Fruit fly (Drosophila melanogaster) whole organism, embryonic: ENCODE results near the gene Caf1-55.
A peak's percentile ranks its signal among the peaks of the same experiment; 100 is the strongest.

ENCODE experiments used
- CG10321 ChIP-seq: fragments of 200-800 bp; sonication (Bioruptor generic); IDR thresholded peaks from 2 replicates; pipeline ENCODE4 v1.3.6; 2022; ENCODE audit warnings: missing biosample characterization, missing genetic modification characterization
- CG11456 ChIP-seq: fragments of 200-800 bp; sonication (Bioruptor generic); IDR thresholded peaks from 3 replicates; pipeline ENCODE4 v1.3.6; 2022; ENCODE audit warnings: missing biosample characterization, missing genetic modification characterization
- CG12155 ChIP-seq: fragments of 200-800 bp; sonication (Bioruptor generic); optimal IDR thresholded peaks from 3 replicates; lab custom pipeline; 2016; ENCODE audit warnings: missing biosample characterization, missing genetic modification characterization
- CG13424 ChIP-seq: fragments of 200-800 bp; sonication (Bioruptor generic); optimal IDR thresholded peaks from 2 replicates; lab custom pipeline; 2019; ENCODE audit warnings: missing biosample characterization, mild to moderate bottlenecking, missing genetic modification characterization, moderate library complexity
- CG14710 ChIP-seq: fragments of 200-800 bp; sonication (Bioruptor generic); optimal IDR thresholded peaks from 3 replicates; lab custom pipeline; 2019; ENCODE audit warnings: missing biosample characterization, mild to moderate bottlenecking, missing genetic modification characterization, moderate library complexity
- CG15514 ChIP-seq: fragments of 200-800 bp; sonication (Bioruptor generic); optimal IDR thresholded peaks from 3 replicates; lab custom pipeline; 2017; ENCODE audit warnings: missing biosample characterization, missing genetic modification characterization, mild to moderate bottlenecking, moderate library complexity, missing genetic modification reagents
- CG1603 ChIP-seq: fragments of 200-800 bp; sonication (Bioruptor generic); optimal IDR thresholded peaks from 2 replicates; lab custom pipeline; 2019; ENCODE audit warnings: missing biosample characterization, mild to moderate bottlenecking, missing genetic modification characterization, moderate library complexity
- CG17802 ChIP-seq: fragments of 200-800 bp; sonication (Bioruptor generic); optimal IDR thresholded peaks from 2 replicates; lab custom pipeline; 2018; ENCODE audit warnings: missing biosample characterization, mild to moderate bottlenecking, missing genetic modification characterization, moderate library complexity
- CG2712 ChIP-seq: fragments of 200-800 bp; optimal IDR thresholded peaks from 3 replicates; lab custom pipeline; 2019; ENCODE audit warnings: missing biosample characterization, mild to moderate bottlenecking, missing genetic modification characterization, moderate library complexity
- CG34376 ChIP-seq: fragments of 200-800 bp; sonication (Bioruptor generic); optimal IDR thresholded peaks from 2 replicates; lab custom pipeline; 2018; ENCODE audit warnings: missing biosample characterization, mild to moderate bottlenecking, missing genetic modification characterization
- CG4328 ChIP-seq: fragments of 200-800 bp; sonication (Bioruptor generic); optimal IDR thresholded peaks from 3 replicates; lab custom pipeline; 2017; ENCODE audit warnings: missing biosample characterization, missing genetic modification reagents, missing genetic modification characterization
- CG8924 ChIP-seq: fragments of 200-800 bp; optimal IDR thresholded peaks from 3 replicates; lab custom pipeline; 2019; ENCODE audit warnings: missing biosample characterization, mild to moderate bottlenecking, missing genetic modification characterization, moderate library complexity
- CG9437 ChIP-seq: fragments of 200-800 bp; sonication (Bioruptor generic); optimal IDR thresholded peaks from 2 replicates; lab custom pipeline; 2018; ENCODE audit warnings: missing biosample characterization, mild to moderate bottlenecking, missing genetic modification characterization
- CTCF ChIP-seq: fragments of 200-800 bp; sonication (Bioruptor generic); optimal IDR thresholded peaks from 2 replicates; lab custom pipeline; 2017; ENCODE audit warnings: missing biosample characterization, mild to moderate bottlenecking, missing genetic modification characterization, moderate library complexity
- CoRest ChIP-seq: fragments of 200-800 bp; sonication (Bioruptor generic); optimal IDR thresholded peaks from 3 replicates; lab custom pipeline; 2018; ENCODE audit warnings: missing biosample characterization, mild to moderate bottlenecking, missing genetic modification characterization, moderate library complexity
- Dll ChIP-seq: fragments of 200-800 bp; sonication (Bioruptor generic); IDR thresholded peaks from 4 replicates; pipeline ENCODE4 v1.3.6; 2022; ENCODE audit warnings: missing biosample characterization, missing genetic modification characterization; ENCODE audit not compliant: partially characterized antibody
- Doc3 ChIP-seq: fragments of 200-800 bp; sonication (Bioruptor generic); IDR thresholded peaks from 3 replicates; pipeline ENCODE4 v1.3.6; 2022; ENCODE audit warnings: missing biosample characterization, missing genetic modification characterization; ENCODE audit not compliant: partially characterized antibody
- Dp ChIP-seq: fragments of 200-800 bp; sonication (Bioruptor generic); optimal IDR thresholded peaks from 2 replicates; lab custom pipeline; 2018; ENCODE audit warnings: missing biosample characterization, mild to moderate bottlenecking, missing genetic modification characterization, moderate library complexity
- HLHmδ ChIP-seq: fragments of 200-800 bp; sonication (Bioruptor generic); optimal IDR thresholded peaks from 2 replicates; lab custom pipeline; 2018; ENCODE audit warnings: missing biosample characterization, mild to moderate bottlenecking, missing genetic modification characterization, moderate library complexity
- HmgZ ChIP-seq: fragments of 200-800 bp; sonication (Bioruptor generic); optimal IDR thresholded peaks from 2 replicates; lab custom pipeline; 2018; ENCODE audit warnings: missing biosample characterization, mild to moderate bottlenecking, missing genetic modification characterization
- MBD-R2 ChIP-seq: fragments of 200-800 bp; sonication (Bioruptor generic); IDR thresholded peaks from 2 replicates; pipeline ENCODE4 v1.3.6; 2022; ENCODE audit warnings: missing biosample characterization, missing genetic modification characterization
- NC2α ChIP-seq: fragments of 200-800 bp; sonication (Bioruptor generic); optimal IDR thresholded peaks from 2 replicates; lab custom pipeline; 2016; ENCODE audit warnings: missing biosample characterization, missing genetic modification characterization
- PHDP ChIP-seq: fragments of 200-800 bp; sonication (Bioruptor generic); optimal IDR thresholded peaks from 3 replicates; lab custom pipeline; 2018; ENCODE audit warnings: missing biosample characterization, mild to moderate bottlenecking, missing genetic modification characterization, moderate library complexity
- Pdp1 ChIP-seq, 2 experiments: fragments of 200-800 bp; sonication (Bioruptor generic); optimal IDR thresholded peaks; 3 replicates each; lab custom pipeline; 2016; ENCODE audit warnings: missing biosample characterization in 2 of 2, missing genetic modification characterization in 2 of 2, mild to moderate bottlenecking in 1 of 2, moderate library complexity in 1 of 2
- Sry-δ ChIP-seq: fragments of 200-800 bp; sonication (Bioruptor generic); optimal IDR thresholded peaks from 2 replicates; lab custom pipeline; 2016; ENCODE audit warnings: missing biosample characterization, missing genetic modification characterization
- bbx ChIP-seq: fragments of 200-800 bp; sonication (Bioruptor generic); IDR thresholded peaks from 2 replicates; pipeline ENCODE4 v1.3.6; 2022; ENCODE audit warnings: missing biosample characterization, missing genetic modification characterization; ENCODE audit not compliant: partially characterized antibody
- bcd ChIP-seq: fragments of 200-800 bp; sonication (Bioruptor generic); optimal IDR thresholded peaks from 2 replicates; lab custom pipeline; 2017; ENCODE audit warnings: missing biosample characterization, mild to moderate bottlenecking, missing genetic modification characterization
- ci ChIP-seq: fragments of 200-800 bp; sonication (Bioruptor generic); IDR thresholded peaks from 3 replicates; pipeline ENCODE4 v1.3.6; 2022; ENCODE audit warnings: missing biosample characterization, missing genetic modification characterization
- crp ChIP-seq, 2 experiments: fragments of 200-800 bp; sonication (Bioruptor generic); optimal IDR thresholded peaks; 2 replicates in 1 of 2; 3 replicates in 1 of 2; lab custom pipeline; 2017; ENCODE audit warnings: missing biosample characterization in 2 of 2, missing genetic modification characterization in 2 of 2, mild to moderate bottlenecking in 1 of 2, moderate library complexity in 1 of 2
- dan ChIP-seq: fragments of 200-800 bp; sonication (Bioruptor generic); IDR thresholded peaks from 2 replicates; pipeline ENCODE4 v1.3.6; 2022; ENCODE audit warnings: missing biosample characterization, missing genetic modification characterization
- disco-r ChIP-seq: fragments of 200-800 bp; sonication (Bioruptor generic); optimal IDR thresholded peaks from 2 replicates; lab custom pipeline; 2016; ENCODE audit warnings: missing biosample characterization, missing genetic modification characterization
- dpn ChIP-seq, 2 experiments: fragments of 200-800 bp; sonication (Bioruptor generic); optimal IDR thresholded peaks; 3 replicates each; lab custom pipeline; 2016; ENCODE audit warnings: missing biosample characterization in 2 of 2, missing genetic modification characterization in 2 of 2
- eyg ChIP-seq: fragments of 200-800 bp; sonication (Bioruptor generic); optimal IDR thresholded peaks from 3 replicates; lab custom pipeline; 2016; ENCODE audit warnings: missing biosample characterization, missing genetic modification characterization
- gcm ChIP-seq: fragments of 200-800 bp; sonication (Bioruptor generic); optimal IDR thresholded peaks from 2 replicates; lab custom pipeline; 2019; ENCODE audit warnings: missing biosample characterization, mild to moderate bottlenecking, missing genetic modification characterization, moderate library complexity
- gfzf ChIP-seq: fragments of 200-800 bp; sonication (Bioruptor generic); optimal IDR thresholded peaks from 2 replicates; lab custom pipeline; 2016; ENCODE audit warnings: missing biosample characterization, mild to moderate bottlenecking, missing genetic modification characterization, moderate library complexity
- grau ChIP-seq: fragments of 200-800 bp; optimal IDR thresholded peaks from 3 replicates; lab custom pipeline; 2019; ENCODE audit warnings: missing biosample characterization, mild to moderate bottlenecking, missing genetic modification characterization, moderate library complexity
- jigr1 ChIP-seq: fragments of 200-800 bp; sonication (Bioruptor generic); IDR thresholded peaks from 3 replicates; pipeline ENCODE4 v1.3.6; 2022; ENCODE audit warnings: missing biosample characterization, missing genetic modification characterization
- knrl ChIP-seq: fragments of 200-800 bp; sonication (Bioruptor generic); IDR thresholded peaks from 3 replicates; pipeline ENCODE4 v1.3.6; 2022; ENCODE audit warnings: missing biosample characterization, missing genetic modification characterization; ENCODE audit not compliant: partially characterized antibody
- lilli ChIP-seq: fragments of 200-800 bp; sonication (Bioruptor generic); optimal IDR thresholded peaks from 3 replicates; lab custom pipeline; 2016; ENCODE audit warnings: missing biosample characterization, missing genetic modification characterization
- lola ChIP-seq, 3 experiments: fragments of >200 bp in 2 of 3; fragments of 200-800 bp in 1 of 3; sonication (Bioruptor generic) in 1 of 3; optimal IDR thresholded peaks; 2 replicates each; lab custom pipeline; 2017 to 2019; ENCODE audit warnings: missing biosample characterization in 3 of 3, missing genetic modification characterization in 3 of 3, mild to moderate bottlenecking in 1 of 3, moderate library complexity in 1 of 3
- lov ChIP-seq, 2 experiments: fragments of 200-800 bp in 1 of 2; fragments of >200 bp in 1 of 2; sonication (Bioruptor generic) in 1 of 2; IDR thresholded peaks in 1 of 2; optimal IDR thresholded peaks in 1 of 2; 2 replicates in 1 of 2; 3 replicates in 1 of 2; pipeline versions ENCODE4 v1.3.6 to Lab custom; 2017 to 2022; ENCODE audit warnings: missing biosample characterization in 1 of 2, missing genetic modification characterization in 1 of 2
- nmo ChIP-seq: fragments of 200-800 bp; sonication (Bioruptor generic); optimal IDR thresholded peaks from 2 replicates; lab custom pipeline; 2018; ENCODE audit warnings: missing biosample characterization, mild to moderate bottlenecking, missing genetic modification characterization, moderate library complexity
- row ChIP-seq: fragments of 200-800 bp; sonication (Bioruptor generic); IDR thresholded peaks from 3 replicates; pipeline ENCODE4 v1.3.6; 2022; ENCODE audit warnings: missing biosample characterization, missing genetic modification characterization
- slou ChIP-seq: fragments of 200-800 bp; sonication (Bioruptor generic); optimal IDR thresholded peaks from 3 replicates; lab custom pipeline; 2016; ENCODE audit warnings: missing biosample characterization, missing genetic modification characterization
- slp2 ChIP-seq: fragments of 200-800 bp; sonication (Bioruptor generic); optimal IDR thresholded peaks from 2 replicates; lab custom pipeline; 2016; ENCODE audit warnings: missing biosample characterization, missing genetic modification characterization
- sob ChIP-seq: fragments of 200-800 bp; sonication (Bioruptor generic); IDR thresholded peaks from 2 replicates; pipeline ENCODE4 v1.3.6; 2022; ENCODE audit warnings: missing biosample characterization, missing genetic modification characterization
- sug ChIP-seq: fragments of 200-800 bp; optimal IDR thresholded peaks from 2 replicates; lab custom pipeline; 2019; ENCODE audit warnings: missing biosample characterization, mild to moderate bottlenecking, missing genetic modification characterization, moderate library complexity
- unc-4 ChIP-seq: fragments of 200-800 bp; sonication (Bioruptor generic); IDR thresholded peaks from 2 replicates; pipeline ENCODE4 v1.3.6; 2022; ENCODE audit warnings: missing biosample characterization, missing genetic modification characterization; ENCODE audit not compliant: partially characterized antibody

The Caf1-55 gene

dm6 chr3R:15213362-15213989 is 11.9 kb upstream of the Caf1-55 start, which contains the start of the genes CG6654 and CG4210 (continued):
- TF ChIP-seq slou (GFP tag; lab: Kevin White, UChicago) (no peak), Doc3 (GFP tag; lab: Robert Waterston, UW) (peak; percentile 75), CG11456 (GFP tag; lab: Robert Waterston, UW) (no peak), CG2712 (tag; lab: Kevin White, UChicago) (peak; percentile 49), knrl (GFP tag; lab: Robert Waterston, UW) (peak; percentile 58; the same call in 2 of the 3 replicates), CG15514 (GFP tag; lab: Kevin White, UChicago) (peak; percentile 20), CG34376 (GFP tag; lab: Kevin White, UChicago) (peak; percentile 28), CoRest (tag; lab: Kevin White, UChicago) (peak; percentile 56), PHDP (tag; lab: Kevin White, UChicago) (peak; percentile 8), lilli (peak; percentile 31), CG4328 (peak; percentile 28), CG8924 (tag; lab: Kevin White, UChicago) (peak; percentile 6), Dll (GFP tag; lab: Robert Waterston, UW) (peak; percentile 69), row (GFP tag; lab: Robert Waterston, UW) (peak; percentile 71), jigr1 (no peak), ci (no peak), crp (GFP tag; optimal IDR thresholded peaks at IDR 0.05; lab: Kevin White, UChicago) (peak in 1 of 2 experiments; percentile 31), CG12155 (GFP tag; lab: Kevin White, UChicago) (peak; percentile 21), Sry-δ (GFP tag; lab: Kevin White, UChicago) (peak; percentile 74), lov (optimal IDR thresholded peaks at IDR 0.05; lab: Kevin White, UChicago) (no peak), lov (GFP tag; IDR thresholded peaks at IDR 0.05; lab: Robert Waterston, UW) (no peak), Pdp1 (GFP tag; optimal IDR thresholded peaks at IDR 0.05; lab: Kevin White, UChicago) (peak in 1 of 2 experiments; percentile 63), eyg (GFP tag; lab: Kevin White, UChicago) (no peak), dan (no peak), sob (GFP tag; lab: Robert Waterston, UW) (no peak), CTCF (GFP tag; lab: Kevin White, UChicago) (no peak), Dp (peak; percentile 90), gcm (GFP tag; lab: Kevin White, UChicago) (no peak), bbx (GFP tag; lab: Robert Waterston, UW) (0 out of 2 replicates have a peak, but pooled peaks have one; percentile 39), CG9437 (GFP tag; lab: Kevin White, UChicago) (no peak), CG13424 (peak; percentile 8), grau (tag; lab: Kevin White, UChicago) (peak; percentile 36), unc-4 (GFP tag; lab: Robert Waterston, UW) (peak; percentile 51; the same call in 1 of the 2 replicates), MBD-R2 (GFP tag; lab: Robert Waterston, UW) (peak; percentile 52), CG14710 (tag; lab: Kevin White, UChicago) (peak; percentile 61), bcd (GFP tag; lab: Kevin White, UChicago) (no peak), HmgZ (tag; lab: Kevin White, UChicago) (peak; percentile 48), CG17802 (tag; lab: Kevin White, UChicago) (no peak), slp2 (no peak), sug (tag; lab: Kevin White, UChicago) (peak; percentile 64), dpn (GFP tag; optimal IDR thresholded peaks at IDR 0.05; lab: Kevin White, UChicago) (peak in 1 of 2 experiments; percentile 9), CG1603 (tag; lab: Kevin White, UChicago) (peak; percentile 50), NC2α (no peak), lola (GFP tag; optimal IDR thresholded peaks at IDR 0.05; lab: Kevin White, UChicago) (peak in 1 of 3 experiments; percentile 23), disco-r (GFP tag; lab: Kevin White, UChicago) (no peak), gfzf (GFP tag; lab: Kevin White, UChicago) (peak; percentile 86), HLHmδ (no peak), nmo (GFP tag; lab: Kevin White, UChicago) (peak; percentile 56), CG10321 (no peak)
